Fruit fly (Drosophila melanogaster) whole organism, embryonic: ENCODE data around the gene CG9150.

Experiments used
- CG10209 ChIP-seq: fragments of 200-800 bp; sonication (Bioruptor generic); optimal IDR thresholded peaks from 3 replicates; lab custom pipeline; 2017; ENCODE audit warnings: missing biosample characterization, mild to moderate bottlenecking, missing genetic modification characterization, missing genetic modification reagents
- CG10654 ChIP-seq: fragments of 200-800 bp; sonication (Bioruptor generic); optimal IDR thresholded peaks from 2 replicates; lab custom pipeline; 2016; ENCODE audit warnings: missing biosample characterization, missing genetic modification characterization
- CG10979 ChIP-seq: fragments of 200-800 bp; sonication (Bioruptor generic); optimal IDR thresholded peaks from 2 replicates; lab custom pipeline; 2018; ENCODE audit warnings: missing biosample characterization, mild to moderate bottlenecking, missing genetic modification characterization, moderate library complexity
- CG1233 ChIP-seq: fragments of 200-800 bp; sonication (Bioruptor generic); optimal IDR thresholded peaks from 4 replicates; lab custom pipeline; 2018; ENCODE audit warnings: missing biosample characterization, mild to moderate bottlenecking, missing genetic modification characterization
- CG15514 ChIP-seq: fragments of 200-800 bp; sonication (Bioruptor generic); optimal IDR thresholded peaks from 3 replicates; lab custom pipeline; 2017; ENCODE audit warnings: missing biosample characterization, missing genetic modification characterization, mild to moderate bottlenecking, moderate library complexity, missing genetic modification reagents
- CG18599 ChIP-seq: fragments of 200-800 bp; sonication (Bioruptor generic); optimal IDR thresholded peaks from 3 replicates; lab custom pipeline; 2017; ENCODE audit warnings: missing biosample characterization, missing genetic modification characterization, mild to moderate bottlenecking, moderate library complexity, missing genetic modification reagents
- CG31365 ChIP-seq: fragments of 200-800 bp; sonication (Bioruptor generic); optimal IDR thresholded peaks from 2 replicates; lab custom pipeline; 2018; ENCODE audit warnings: missing biosample characterization, mild to moderate bottlenecking, missing genetic modification characterization
- CG6689 ChIP-seq: fragments of 200-800 bp; sonication (Bioruptor generic); IDR thresholded peaks from 2 replicates; pipeline ENCODE4 v1.3.6; 2022; ENCODE audit warnings: missing biosample characterization, missing genetic modification characterization
- CG6765 ChIP-seq: fragments of 200-800 bp; sonication (Bioruptor generic); optimal IDR thresholded peaks from 3 replicates; lab custom pipeline; 2017; ENCODE audit warnings: missing biosample characterization, mild to moderate bottlenecking, missing genetic modification characterization
- CG6854 ChIP-seq: fragments of 200-800 bp; sonication (Bioruptor generic); optimal IDR thresholded peaks from 3 replicates; lab custom pipeline; 2017; ENCODE audit warnings: missing biosample characterization, mild to moderate bottlenecking, missing genetic modification characterization
- CG7271 ChIP-seq: fragments of 200-800 bp; sonication (Bioruptor generic); optimal IDR thresholded peaks from 2 replicates; lab custom pipeline; 2018; ENCODE audit warnings: missing biosample characterization, mild to moderate bottlenecking, missing genetic modification characterization, moderate library complexity
- CG7963 ChIP-seq: fragments of 200-800 bp; sonication (Bioruptor generic); IDR thresholded peaks from 3 replicates; pipeline ENCODE4 v1.3.6; 2022; ENCODE audit warnings: missing biosample characterization, missing genetic modification characterization; ENCODE audit not compliant: partially characterized antibody
- CrebB ChIP-seq: fragments of 200-800 bp; sonication (Bioruptor generic); optimal IDR thresholded peaks from 3 replicates; lab custom pipeline; 2018; ENCODE audit warnings: missing biosample characterization, mild to moderate bottlenecking, missing genetic modification characterization
- Deaf1 ChIP-seq: fragments of 200-800 bp; optimal IDR thresholded peaks from 3 replicates; lab custom pipeline; 2019; ENCODE audit warnings: missing biosample characterization, mild to moderate bottlenecking, missing genetic modification characterization, moderate library complexity
- Dref ChIP-seq: fragments of 200-800 bp; sonication (Bioruptor generic); IDR thresholded peaks from 2 replicates; pipeline ENCODE4 v1.3.6; 2022; ENCODE audit warnings: missing biosample characterization, missing genetic modification characterization
- H15 ChIP-seq: fragments of 200-800 bp; sonication (Bioruptor generic); IDR thresholded peaks from 3 replicates; pipeline ENCODE4 v1.3.6; 2022; ENCODE audit warnings: missing biosample characterization, missing genetic modification characterization
- Hr78 ChIP-seq, 2 experiments: fragments of 200-800 bp in 1 of 2; fragments of >200 bp in 1 of 2; sonication (Bioruptor generic) in 1 of 2; optimal IDR thresholded peaks; 2 replicates each; lab custom pipeline; 2017 to 2019; ENCODE audit warnings: missing biosample characterization in 2 of 2, missing genetic modification characterization in 2 of 2, mild to moderate bottlenecking in 1 of 2, moderate library complexity in 1 of 2
- Jarid2 ChIP-seq: fragments of 200-800 bp; sonication (Bioruptor generic); optimal IDR thresholded peaks from 3 replicates; lab custom pipeline; 2017; ENCODE audit warnings: mild to moderate bottlenecking, missing biosample characterization, missing genetic modification reagents, missing genetic modification characterization
- Oli ChIP-seq: fragments of 200-800 bp; sonication (Bioruptor generic); optimal IDR thresholded peaks from 2 replicates; lab custom pipeline; 2018; ENCODE audit warnings: missing biosample characterization, mild to moderate bottlenecking, missing genetic modification characterization, moderate library complexity
- Six4 ChIP-seq: fragments of 200-800 bp; sonication (Bioruptor generic); optimal IDR thresholded peaks from 2 replicates; lab custom pipeline; 2016; ENCODE audit warnings: missing biosample characterization, missing genetic modification characterization
- Spps ChIP-seq: fragments of 200-800 bp; sonication (Bioruptor generic); optimal IDR thresholded peaks from 2 replicates; lab custom pipeline; 2018; ENCODE audit warnings: missing biosample characterization, mild to moderate bottlenecking, missing genetic modification characterization
- Sry-δ ChIP-seq: fragments of 200-800 bp; sonication (Bioruptor generic); optimal IDR thresholded peaks from 2 replicates; lab custom pipeline; 2016; ENCODE audit warnings: missing biosample characterization, missing genetic modification characterization
- Xrp1 ChIP-seq: fragments of 200-800 bp; sonication (Bioruptor generic); IDR thresholded peaks from 2 replicates; pipeline ENCODE4 v1.3.6; 2022; ENCODE audit warnings: missing biosample characterization, missing genetic modification characterization
- crol ChIP-seq: fragments of 200-800 bp; sonication (Bioruptor generic); IDR thresholded peaks from 2 replicates; pipeline ENCODE4 v1.3.6; 2022; ENCODE audit warnings: missing biosample characterization, missing genetic modification characterization
- crp ChIP-seq, 2 experiments: fragments of 200-800 bp; sonication (Bioruptor generic); optimal IDR thresholded peaks; 2 replicates in 1 of 2; 3 replicates in 1 of 2; lab custom pipeline; 2017; ENCODE audit warnings: missing biosample characterization in 2 of 2, missing genetic modification characterization in 2 of 2, mild to moderate bottlenecking in 1 of 2, moderate library complexity in 1 of 2
- exex ChIP-seq: fragments of 200-800 bp; sonication (Bioruptor generic); optimal IDR thresholded peaks from 4 replicates; lab custom pipeline; 2018; ENCODE audit warnings: missing biosample characterization, mild to moderate bottlenecking, missing genetic modification characterization, moderate library complexity
- fd102C ChIP-seq: fragments of 200-800 bp; sonication (Bioruptor generic); optimal IDR thresholded peaks from 2 replicates; lab custom pipeline; 2018; ENCODE audit warnings: missing biosample characterization, mild to moderate bottlenecking, missing genetic modification characterization, moderate library complexity
- fru ChIP-seq: fragments of >200 bp; optimal IDR thresholded peaks from 2 replicates; lab custom pipeline; 2017
- ftz-f1 ChIP-seq: fragments of 200-800 bp; sonication (Bioruptor generic); optimal IDR thresholded peaks from 2 replicates; lab custom pipeline; 2016; ENCODE audit warnings: missing biosample characterization, missing genetic modification characterization
- gcm ChIP-seq: fragments of 200-800 bp; sonication (Bioruptor generic); optimal IDR thresholded peaks from 2 replicates; lab custom pipeline; 2019; ENCODE audit warnings: missing biosample characterization, mild to moderate bottlenecking, missing genetic modification characterization, moderate library complexity
- gro ChIP-seq: fragments of 200-800 bp; sonication (Bioruptor generic); optimal IDR thresholded peaks from 2 replicates; lab custom pipeline; 2016; ENCODE audit warnings: missing biosample characterization, missing genetic modification characterization
- hb ChIP-seq: fragments of 200-800 bp; sonication (Bioruptor generic); IDR thresholded peaks from 3 replicates; pipeline ENCODE4 v1.3.6; 2022; ENCODE audit warnings: missing biosample characterization, missing genetic modification characterization; ENCODE audit not compliant: partially characterized antibody
- her ChIP-seq: fragments of 200-800 bp; sonication (Bioruptor generic); optimal IDR thresholded peaks from 2 replicates; lab custom pipeline; 2016; ENCODE audit warnings: missing biosample characterization, missing genetic modification characterization
- jumu ChIP-seq: fragments of 200-800 bp; sonication (Bioruptor generic); optimal IDR thresholded peaks from 3 replicates; lab custom pipeline; 2016; ENCODE audit warnings: missing biosample characterization, missing genetic modification characterization
- kah ChIP-seq: fragments of 200-800 bp; sonication (Bioruptor generic); optimal IDR thresholded peaks from 2 replicates; lab custom pipeline; 2018; ENCODE audit warnings: missing biosample characterization, mild to moderate bottlenecking, missing genetic modification characterization
- lov ChIP-seq, 2 experiments: fragments of 200-800 bp in 1 of 2; fragments of >200 bp in 1 of 2; sonication (Bioruptor generic) in 1 of 2; IDR thresholded peaks in 1 of 2; optimal IDR thresholded peaks in 1 of 2; 2 replicates in 1 of 2; 3 replicates in 1 of 2; pipeline versions ENCODE4 v1.3.6 to Lab custom; 2017 to 2022; ENCODE audit warnings: missing biosample characterization in 1 of 2, missing genetic modification characterization in 1 of 2
- psq ChIP-seq: fragments of 200-800 bp; sonication (Bioruptor generic); optimal IDR thresholded peaks from 2 replicates; lab custom pipeline; 2017; ENCODE audit warnings: missing biosample characterization, missing genetic modification characterization
- repo ChIP-seq: fragments of 200-800 bp; sonication (Bioruptor generic); optimal IDR thresholded peaks from 2 replicates; lab custom pipeline; 2016; ENCODE audit warnings: missing biosample characterization, missing genetic modification characterization
- rib ChIP-seq: fragments of 200-800 bp; sonication (Bioruptor generic); IDR thresholded peaks from 2 replicates; pipeline ENCODE4 v1.3.6; 2022; ENCODE audit warnings: missing biosample characterization, missing genetic modification characterization
- sc ChIP-seq, 3 experiments: fragments of >200 bp in 2 of 3; fragments of 200-800 bp in 1 of 3; sonication (Bioruptor generic) in 1 of 3; optimal IDR thresholded peaks; 2 replicates in 2 of 3; 3 replicates in 1 of 3; lab custom pipeline; 2017; ENCODE audit warnings: mild to moderate bottlenecking in 1 of 3, missing biosample characterization in 1 of 3, missing genetic modification characterization in 1 of 3, missing genetic modification reagents in 1 of 3
- sima ChIP-seq: fragments of 200-800 bp; sonication (Bioruptor generic); optimal IDR thresholded peaks from 2 replicates; lab custom pipeline; 2016; ENCODE audit warnings: missing biosample characterization, missing genetic modification characterization
- sr ChIP-seq: fragments of 200-800 bp; sonication (Bioruptor generic); IDR thresholded peaks from 3 replicates; pipeline ENCODE4 v1.3.6; 2022; ENCODE audit warnings: missing biosample characterization, missing genetic modification characterization
- vvl ChIP-seq: fragments of 200-800 bp; sonication (Bioruptor generic); IDR thresholded peaks from 2 replicates; pipeline ENCODE4 v1.3.6; 2022; ENCODE audit warnings: missing biosample characterization, missing genetic modification characterization
- zen2 ChIP-seq: fragments of 200-800 bp; sonication (Bioruptor generic); IDR thresholded peaks from 3 replicates; pipeline ENCODE4 v1.3.6; 2022; ENCODE audit warnings: missing biosample characterization, missing genetic modification characterization; ENCODE audit not compliant: partially characterized antibody
- zf30C ChIP-seq: fragments of 200-800 bp; sonication (Bioruptor generic); optimal IDR thresholded peaks from 3 replicates; lab custom pipeline; 2018; ENCODE audit warnings: missing biosample characterization, mild to moderate bottlenecking, missing genetic modification characterization
- zfh2 ChIP-seq: fragments of 200-800 bp; sonication (Bioruptor generic); optimal IDR thresholded peaks from 2 replicates; lab custom pipeline; 2016; ENCODE audit warnings: missing biosample characterization, missing genetic modification characterization

The CG9150 gene

dm6 chr2L:6046865-6047264, 21.5 kb downstream of the CG9150 start (continued):
- TF ChIP-seq kah (GFP tag; lab: Kevin White, UChicago) (no peak), sr (GFP tag; lab: Robert Waterston, UW) (peak; percentile 83), CrebB (tag; lab: Kevin White, UChicago) (no peak)

dm6 chr2L:6045972-6046718, 22.2 kb downstream of the CG9150 start, which contains the start of gene Pfas:
Gene Pfas, minus strand, starts transcription at chr2L:6046050.
- TF ChIP-seq Dref (GFP tag; lab: Robert Waterston, UW) (no peak), CG10654 (GFP tag; lab: Kevin White, UChicago) (peak; percentile 30), Six4 (GFP tag; lab: Kevin White, UChicago) (peak; percentile 30), CG7271 (no peak), Sry-δ (GFP tag; lab: Kevin White, UChicago) (peak; percentile 34), zfh2 (peak; percentile 72), fd102C (GFP tag; lab: Kevin White, UChicago) (no peak), CG10979 (tag; lab: Kevin White, UChicago) (peak; percentile 22), hb (no peak), Spps (no peak), CG6689 (GFP tag; lab: Robert Waterston, UW) (no peak), ftz-f1 (GFP tag; lab: Kevin White, UChicago) (peak; percentile 65), CG15514 (GFP tag; lab: Kevin White, UChicago) (peak; percentile 76), rib (GFP tag; lab: Robert Waterston, UW) (peak; percentile 53), gro (GFP tag; lab: Kevin White, UChicago) (peak; percentile 84), Xrp1 (0 out of 2 replicates have a peak, but pooled peaks have one; percentile 53), sc (optimal IDR thresholded peaks at IDR 0.05; lab: Kevin White, UChicago) (no peak), sc (GFP tag; optimal IDR thresholded peaks at IDR 0.05; lab: Kevin White, UChicago) (no peak), Deaf1 (tag; lab: Kevin White, UChicago) (peak; percentile 64), her (peak; percentile 72), CG6765 (peak; percentile 46), CG18599 (GFP tag; lab: Kevin White, UChicago) (no peak), zen2 (GFP tag; lab: Robert Waterston, UW) (no peak), crol (GFP tag; lab: Robert Waterston, UW) (no peak), vvl (GFP tag; lab: Robert Waterston, UW) (peak; percentile 47; the same call in 1 of the 2 replicates), lov (optimal IDR thresholded peaks at IDR 0.05; lab: Kevin White, UChicago) (no peak), lov (GFP tag; IDR thresholded peaks at IDR 0.05; lab: Robert Waterston, UW) (no peak), crp (GFP tag; optimal IDR thresholded peaks at IDR 0.05; lab: Kevin White, UChicago) (peak in 1 of 2 experiments; percentile 19), CG31365 (tag; lab: Kevin White, UChicago) (peak; percentile 55), gcm (GFP tag; lab: Kevin White, UChicago) (no peak), jumu (GFP tag; lab: Kevin White, UChicago) (peak; percentile 34), Oli (no peak), Jarid2 (GFP tag; lab: Kevin White, UChicago) (no peak), repo (peak; percentile 27), sima (GFP tag; lab: Kevin White, UChicago) (peak; percentile 3), CG6854 (GFP tag; lab: Kevin White, UChicago) (no peak), CG1233 (GFP tag; lab: Kevin White, UChicago) (peak; percentile 54), CG10209 (peak; percentile 41), psq (GFP tag; lab: Kevin White, UChicago) (no peak), H15 (GFP tag; lab: Robert Waterston, UW) (no peak), zf30C (GFP tag; lab: Kevin White, UChicago) (no peak), exex (tag; lab: Kevin White, UChicago) (peak; percentile 78), fru (lab: Kevin White, UChicago) (no peak), Hr78 (GFP tag; optimal IDR thresholded peaks at IDR 0.05; lab: Kevin White, UChicago) (peak in 1 of 2 experiments; percentile 41), CG7963 (no peak)
